Worm (Caenorhabditis elegans) whole organism, dauer: ENCODE measurements around the gene Y38H6C.20.
"Not testable (repeated sequence)": the region's sequence is repeated elsewhere in the genome, so short reads cannot be mapped to it uniquely, and the experiment has no call there.

Experiments used
- unc-62 ChIP-seq: sonication (generic microtip); optimal IDR thresholded peaks from 2 replicates; lab custom pipeline; 2017; ENCODE audit warnings: missing biosample characterization, missing genetic modification reagents, missing genetic modification characterization

The Y38H6C.20 gene

DNA sequence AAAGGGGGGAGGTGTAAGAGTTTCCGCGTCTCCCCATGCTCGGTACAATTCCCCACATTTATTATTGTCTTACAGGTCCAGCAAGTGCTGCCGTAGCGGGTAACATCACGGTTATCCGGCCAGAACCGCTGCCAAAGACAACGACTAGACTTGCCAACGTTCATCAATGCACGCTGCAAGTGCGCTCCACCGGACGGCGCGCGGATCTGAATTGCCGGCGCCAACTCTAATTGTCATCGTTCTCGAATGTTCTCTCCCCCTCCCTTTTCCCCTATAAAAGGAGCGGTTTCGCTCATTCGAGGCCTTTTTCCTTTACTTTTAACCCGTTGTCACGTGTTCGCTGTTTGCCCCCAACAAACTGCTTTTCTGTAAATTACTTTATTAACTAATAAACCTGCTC lies 37.3 kb downstream of the Y38H6C.20 start, which contains the start of gene Y38H6C.8:
Y38H6C.8 (plus strand) TSS at position 301 of the 400 bp plus-strand sequence.
- TF ChIP-seq unc-62 (GFP tag; lab: Kevin White, UChicago) = not testable (repeated sequence)

DNA sequence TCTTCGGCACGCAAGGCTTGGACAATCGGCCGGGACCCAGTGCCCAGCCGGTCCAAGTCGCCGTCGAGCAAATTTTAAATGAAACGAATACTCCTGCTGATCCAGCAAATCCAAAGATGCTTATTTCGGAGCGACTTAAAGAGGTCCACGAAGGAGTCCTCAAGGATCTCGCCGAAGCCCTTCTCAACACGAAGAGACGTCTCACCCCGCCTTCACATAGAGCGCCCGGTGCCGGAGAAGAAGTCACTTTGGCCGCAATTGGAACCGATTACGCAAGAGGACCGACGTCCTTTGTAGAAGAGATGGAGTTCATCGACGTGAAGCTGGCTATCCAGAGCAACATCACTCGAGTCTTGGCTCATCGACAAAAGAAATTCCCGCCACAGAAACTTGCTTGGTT lies 41.6 kb downstream of the Y38H6C.20 start:
- no peak for TF ChIP-seq unc-62 (GFP tag; lab: Kevin White, UChicago)

DNA sequence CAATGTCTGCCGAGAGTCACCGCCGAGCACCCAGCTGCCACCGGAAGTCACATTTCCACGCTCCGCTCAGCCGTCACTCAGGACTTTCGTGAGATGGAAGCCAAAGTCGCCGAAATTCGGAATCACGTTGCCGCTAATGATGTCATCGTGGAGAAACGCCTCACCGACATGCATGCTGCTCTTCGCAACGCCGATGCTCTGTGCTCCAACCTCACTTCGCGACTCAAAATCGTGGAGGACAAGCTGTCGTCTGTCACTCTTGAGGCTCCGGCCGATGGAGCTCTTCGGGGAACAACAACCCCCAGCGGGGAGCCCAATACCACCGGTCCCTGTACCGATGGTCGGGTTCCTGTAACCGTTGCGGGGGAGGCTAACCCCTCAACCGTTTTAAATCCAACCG lies 44.5 kb downstream of the Y38H6C.20 start:
- no peak for TF ChIP-seq unc-62 (GFP tag; lab: Kevin White, UChicago)

DNA sequence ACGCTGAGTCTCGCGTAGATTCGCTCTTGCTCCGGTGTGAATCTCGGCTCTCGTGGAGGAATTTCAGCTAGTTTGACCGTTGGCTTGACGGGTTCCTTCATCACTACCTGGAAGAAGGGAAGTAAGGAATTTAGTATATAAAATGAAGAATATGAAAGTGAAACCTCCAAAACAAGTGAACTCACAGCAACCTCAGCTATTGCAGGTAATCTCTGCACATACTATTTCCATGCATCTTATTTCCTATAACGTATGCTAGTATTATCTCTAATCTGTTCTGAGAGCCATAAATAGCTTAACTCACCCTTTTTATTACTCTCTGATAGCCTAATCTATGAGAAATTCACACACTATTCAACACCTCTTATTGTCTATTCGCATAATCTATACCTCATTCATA lies 46.0 kb downstream of the Y38H6C.20 start, which contains the start of gene Y38H6C.4:
Y38H6C.4 (minus strand) TSS at position 101 of the 400 bp plus-strand sequence.
- no peak for TF ChIP-seq unc-62 (GFP tag; lab: Kevin White, UChicago)

DNA sequence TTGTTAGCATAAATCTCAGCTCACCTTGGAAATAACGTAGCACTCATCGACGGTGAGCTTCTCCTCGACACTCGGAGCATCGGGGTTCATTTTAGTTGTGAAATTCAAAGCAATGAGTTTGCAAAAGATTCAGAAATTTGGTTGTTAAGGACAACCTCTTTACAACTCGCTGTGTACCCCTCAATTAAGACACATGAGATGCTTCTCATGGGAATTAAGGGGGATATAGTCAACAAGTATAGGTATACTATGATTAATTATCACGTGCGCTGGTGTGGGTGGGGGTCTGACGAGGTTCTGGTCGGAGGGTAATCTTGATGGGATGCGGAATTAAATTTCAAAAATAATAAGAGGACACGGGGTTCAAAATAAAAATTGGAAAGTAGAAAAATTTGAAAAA lies 50.6 kb downstream of the Y38H6C.20 start, which contains the start of gene dct-14:
dct-14 (minus strand) TSS at position 101 of the 400 bp plus-strand sequence.
- TF ChIP-seq unc-62 (GFP tag; lab: Kevin White, UChicago) = no peak

DNA sequence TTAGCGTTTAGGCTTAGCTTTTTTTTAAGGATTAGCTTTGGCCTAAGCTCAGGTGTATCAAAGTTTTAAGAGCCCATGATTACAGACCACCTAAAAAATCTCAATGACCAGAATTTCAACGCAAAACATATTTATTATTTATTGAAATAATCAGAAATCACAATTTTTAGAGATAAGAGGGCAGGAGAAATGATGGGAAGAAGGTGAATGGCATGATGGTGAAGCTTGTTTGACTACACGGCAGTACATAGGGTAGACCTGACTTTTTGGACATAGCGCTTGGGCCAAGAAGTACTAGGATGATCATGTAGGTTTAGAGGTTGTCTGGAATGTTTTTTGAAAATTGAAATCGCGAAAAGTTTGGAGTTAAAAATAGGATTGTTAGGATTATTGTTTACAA lies 51.4 kb downstream of the Y38H6C.20 start:
- no peak for TF ChIP-seq unc-62 (GFP tag; lab: Kevin White, UChicago)

DNA sequence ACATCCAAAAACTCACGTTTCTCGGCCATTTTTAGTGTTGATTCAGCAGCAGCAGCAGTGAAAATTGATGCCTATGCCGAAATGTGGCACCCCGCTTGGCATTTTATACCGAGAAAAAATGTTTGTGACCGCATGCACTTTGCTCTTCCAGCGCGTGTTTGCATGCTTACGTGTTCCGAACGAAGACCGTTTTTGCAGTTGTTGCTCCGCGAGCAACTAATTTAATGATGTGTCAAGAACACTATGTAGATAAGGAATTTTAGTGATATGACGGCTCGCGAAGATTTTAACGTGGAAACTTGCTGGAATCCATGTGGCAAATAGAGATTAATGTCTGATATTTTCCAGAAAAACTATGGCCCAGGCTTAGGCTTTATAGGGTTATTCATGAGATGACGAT lies 52.0 kb downstream of the Y38H6C.20 start, which contains the start of gene dct-16:
dct-16 (minus strand) TSS at position 78 of the 400 bp plus-strand sequence.
- no peak for TF ChIP-seq unc-62 (GFP tag; lab: Kevin White, UChicago)

DNA sequence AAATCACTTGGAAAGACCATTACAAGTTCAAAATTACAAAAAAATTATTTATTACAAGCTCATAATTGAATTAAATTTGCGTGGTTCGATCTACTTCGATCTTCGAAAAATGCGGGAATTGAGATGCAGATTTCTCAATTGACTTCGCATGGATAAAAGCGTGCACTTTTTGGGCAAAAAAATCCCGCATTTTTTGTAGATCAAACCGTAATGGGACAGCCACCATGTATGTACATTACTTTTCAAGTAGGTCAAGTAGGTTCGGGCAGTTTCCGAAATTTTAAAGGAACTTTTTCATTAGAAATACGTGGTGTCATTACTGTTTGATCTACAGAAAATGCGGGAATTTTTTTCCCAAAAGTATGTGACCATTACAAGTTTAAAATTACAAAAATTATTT lies 53.5 kb downstream of the Y38H6C.20 start:
- no peak for TF ChIP-seq unc-62 (GFP tag; lab: Kevin White, UChicago)
